Fruit fly (Drosophila melanogaster) whole organism, larva: Measurements from ENCODE around the gene D19B.
"Not testable (repeated sequence)": the region's sequence is repeated elsewhere in the genome, so short reads cannot be mapped to it uniquely, and the experiment has no call there.

ENCODE experiments used
- noc ChIP-seq: fragments of 200-800 bp; sonication (Bioruptor generic); optimal IDR thresholded peaks from 3 replicates; lab custom pipeline; 2019; ENCODE audit warnings: missing biosample characterization, mild to moderate bottlenecking, missing genetic modification characterization, moderate library complexity

The D19B gene

dm6 chr3L:6181776-6182175 is 2.9 kb downstream of the D19B start, which contains the start of gene CG10274:
Gene CG10274, minus strand, starts transcription at chr3L:6181829.
- TF ChIP-seq noc, result no peak

- no peak for TF ChIP-seq noc
These were observed 10.9 kb downstream of the D19B start, which contains the start of the genes fmt and CG7376 for dm6 chr3L:6173826-6174255. Gene fmt, minus strand, starts transcription at chr3L:6173880. Gene CG7376, plus strand, starts transcription at chr3L:6174248.

dm6 chr3L:6162483-6163128 is 22.1 kb downstream of the D19B start, which contains the start of gene Prdm13:
Gene Prdm13, plus strand, starts transcription at chr3L:6163127.
- TF ChIP-seq noc, result no peak

- TF ChIP-seq noc, result no peak
These were observed 22.7 kb downstream of the D19B start for dm6 chr3L:6161997-6162396.

- TF ChIP-seq noc, result no peak
These were observed 24.2 kb downstream of the D19B start, which contains the start of gene Cpr65Az for dm6 chr3L:6160514-6160913. Gene Cpr65Az, plus strand, starts transcription at chr3L:6160814.

- no peak for TF ChIP-seq noc
These were observed 24.9 kb downstream of the D19B start for dm6 chr3L:6159863-6160262.

dm6 chr3L:6158530-6158929 is 26.2 kb downstream of the D19B start, which contains the start of gene Cpr65Ay:
Gene Cpr65Ay, minus strand, starts transcription at chr3L:6158630.
- no peak for TF ChIP-seq noc

- peak; percentile 15 for TF ChIP-seq noc
These were observed 27.2 kb downstream of the D19B start, which contains the start of gene CG13297 for dm6 chr3L:6157327-6158032. Gene CG13297, minus strand, starts transcription at chr3L:6157377.

- no peak for TF ChIP-seq noc
These were observed 29.7 kb downstream of the D19B start for dm6 chr3L:6154951-6155394.

dm6 chr3L:6152531-6152930 is 32.2 kb downstream of the D19B start, which contains the start of gene Acp65Aa:
Gene Acp65Aa, minus strand, starts transcription at chr3L:6152745.
- TF ChIP-seq noc, result no peak

dm6 chr3L:6150757-6151354 is 33.9 kb downstream of the D19B start, which contains the start of the genes Cpr65Ax2 and Lcp65Aa:
Gene Cpr65Ax2, minus strand, starts transcription at chr3L:6150857.
Gene Lcp65Aa, plus strand, starts transcription at chr3L:6151304.
- not testable (repeated sequence) for TF ChIP-seq noc

- TF ChIP-seq noc, result not testable (repeated sequence)
These were observed 35.5 kb downstream of the D19B start, which contains the start of gene Lcp65Ab1 for dm6 chr3L:6149248-6149647. Gene Lcp65Ab1, plus strand, starts transcription at chr3L:6149548.

dm6 chr3L:6147887-6148286 is 36.8 kb downstream of the D19B start, which contains the start of gene Cpr65Ax1:
Gene Cpr65Ax1, minus strand, starts transcription at chr3L:6147987.
- TF ChIP-seq noc, result not testable (repeated sequence)

- not testable (repeated sequence) for TF ChIP-seq noc
These were observed 38.3 kb downstream of the D19B start, which contains the start of gene Lcp65Ab2 for dm6 chr3L:6146374-6146773. Gene Lcp65Ab2, plus strand, starts transcription at chr3L:6146674.

- no peak for TF ChIP-seq noc
These were observed 39.9 kb downstream of the D19B start, which contains the start of gene Lcp65Ac for dm6 chr3L:6144769-6145220. Gene Lcp65Ac, plus strand, starts transcription at chr3L:6144819.

dm6 chr3L:6143188-6143755 is 41.4 kb downstream of the D19B start, which contains the start of gene Lcp65Ad:
Gene Lcp65Ad, plus strand, starts transcription at chr3L:6143395.
- TF ChIP-seq noc, result no peak
